Worm (Caenorhabditis elegans) whole organism, L2 larva: ENCODE results near the gene D2007.1.

ENCODE experiments used
- C34F6.9 ChIP-seq: fragments of 150-350 bp; optimal IDR thresholded peaks from 2 replicates; lab custom pipeline; 2014; ENCODE audit warnings: missing biosample characterization, missing genetic modification characterization
- F13H6.1 ChIP-seq: sonication (generic microtip); optimal IDR thresholded peaks from 2 replicates; lab custom pipeline; 2016; ENCODE audit warnings: missing genetic modification characterization, missing compliant biosample characterization
- R02D3.7 ChIP-seq: fragments of 150-350 bp; optimal IDR thresholded peaks from 2 replicates; lab custom pipeline; 2014; ENCODE audit warnings: missing biosample characterization, missing genetic modification characterization
- Y55F3AM.14 ChIP-seq: fragments of 200-800 bp; sonication (Bioruptor generic); optimal IDR thresholded peaks from 2 replicates; lab custom pipeline; 2018; ENCODE audit warnings: mild to moderate bottlenecking, missing genetic modification characterization, missing compliant biosample characterization
- alr-1 ChIP-seq: fragments of 150-350 bp; optimal IDR thresholded peaks from 2 replicates; lab custom pipeline; 2014; ENCODE audit warnings: missing biosample characterization, missing genetic modification characterization
- ama-1 ChIP-seq: fragments of 150-350 bp; optimal IDR thresholded peaks from 2 replicates; lab custom pipeline; 2018; ENCODE audit warnings: inconsistent platforms
- blmp-1 ChIP-seq: sonication (generic microtip); optimal IDR thresholded peaks from 2 replicates; lab custom pipeline; 2017; ENCODE audit warnings: missing genetic modification characterization, mild to moderate bottlenecking, missing compliant biosample characterization, antibody characterized with exemption, moderate library complexity; ENCODE audit not compliant: insufficient read depth
- ceh-16 ChIP-seq: fragments of 150-350 bp; optimal IDR thresholded peaks from 2 replicates; lab custom pipeline; 2014; ENCODE audit warnings: missing biosample characterization, missing genetic modification characterization
- ceh-82 ChIP-seq: fragments of 150-350 bp; optimal IDR thresholded peaks from 2 replicates; lab custom pipeline; 2014; ENCODE audit warnings: missing biosample characterization, missing genetic modification characterization
- crh-2 ChIP-seq: sonication (generic microtip); optimal IDR thresholded peaks from 2 replicates; lab custom pipeline; 2017; ENCODE audit warnings: missing biosample characterization, missing genetic modification characterization
- egl-27 ChIP-seq: sonication (generic microtip); optimal IDR thresholded peaks from 3 replicates; lab custom pipeline; 2017; ENCODE audit warnings: missing biosample characterization, missing genetic modification reagents, missing genetic modification characterization
- elt-1 ChIP-seq: fragments of 150-350 bp; optimal IDR thresholded peaks from 2 replicates; lab custom pipeline; 2014; ENCODE audit warnings: missing biosample characterization, missing genetic modification characterization
- elt-3 ChIP-seq: sonication (generic microtip); optimal IDR thresholded peaks from 2 replicates; lab custom pipeline; 2017; ENCODE audit warnings: missing biosample characterization, missing genetic modification characterization
- fos-1 ChIP-seq: fragments of 150-350 bp; optimal IDR thresholded peaks from 2 replicates; lab custom pipeline; 2014; ENCODE audit warnings: missing biosample characterization, missing genetic modification characterization
- gmeb-1 ChIP-seq: fragments of 150-350 bp; optimal IDR thresholded peaks from 2 replicates; lab custom pipeline; 2014; ENCODE audit warnings: missing biosample characterization, missing genetic modification characterization
- lin-11 ChIP-seq: fragments of 150-350 bp; sonication (generic microtip); optimal IDR thresholded peaks from 2 replicates; lab custom pipeline; 2014; ENCODE audit warnings: missing biosample characterization, missing genetic modification characterization, inconsistent platforms, mixed read lengths
- lin-13 ChIP-seq: fragments of 150-350 bp; optimal IDR thresholded peaks from 2 replicates; lab custom pipeline; 2014; ENCODE audit warnings: missing biosample characterization, missing genetic modification reagents, missing genetic modification characterization
- lsy-2 ChIP-seq, 2 experiments: fragments of 150-350 bp in 1 of 2; sonication (generic microtip) in 1 of 2; optimal IDR thresholded peaks; 2 replicates each; lab custom pipeline; 2014 to 2017; ENCODE audit warnings: missing biosample characterization in 2 of 2, missing genetic modification characterization in 2 of 2
- mab-5 ChIP-seq: fragments of 150-350 bp; optimal IDR thresholded peaks from 2 replicates; lab custom pipeline; 2014; ENCODE audit warnings: missing biosample characterization, missing genetic modification characterization
- mbf-1 ChIP-seq: sonication (generic microtip); optimal IDR thresholded peaks from 2 replicates; lab custom pipeline; 2017; ENCODE audit warnings: missing biosample characterization, missing genetic modification characterization
- mdl-1 ChIP-seq, 2 experiments: fragments of 150-350 bp in 1 of 2; sonication (generic microtip) in 1 of 2; optimal IDR thresholded peaks; 2 replicates each; lab custom pipeline; 2017; ENCODE audit warnings: missing biosample characterization in 2 of 2, missing genetic modification characterization in 2 of 2
- nhr-10 ChIP-seq: sonication (generic microtip); optimal IDR thresholded peaks from 2 replicates; lab custom pipeline; 2017; ENCODE audit warnings: missing biosample characterization, missing genetic modification characterization
- nhr-11 ChIP-seq: fragments of 150-350 bp; optimal IDR thresholded peaks from 2 replicates; lab custom pipeline; 2014; ENCODE audit warnings: missing biosample characterization, missing genetic modification characterization
- nhr-129 ChIP-seq: fragments of 150-350 bp; optimal IDR thresholded peaks from 2 replicates; lab custom pipeline; 2014; ENCODE audit warnings: missing biosample characterization, missing genetic modification characterization
- nhr-21 ChIP-seq: fragments of 150-350 bp; optimal IDR thresholded peaks from 2 replicates; lab custom pipeline; 2014; ENCODE audit warnings: missing biosample characterization, missing genetic modification characterization
- nhr-23 ChIP-seq: fragments of 150-350 bp; optimal IDR thresholded peaks from 2 replicates; lab custom pipeline; 2014; ENCODE audit warnings: missing biosample characterization, missing genetic modification reagents, missing genetic modification characterization
- nhr-25 ChIP-seq: fragments of 150-350 bp; sonication (generic microtip); optimal IDR thresholded peaks from 3 replicates; lab custom pipeline; 2014; ENCODE audit warnings: missing biosample characterization, missing genetic modification characterization
- nhr-6 ChIP-seq: fragments of 150-350 bp; optimal IDR thresholded peaks from 2 replicates; lab custom pipeline; 2014; ENCODE audit warnings: missing biosample characterization, missing genetic modification characterization
- nhr-77 ChIP-seq: fragments of 150-350 bp; optimal IDR thresholded peaks from 2 replicates; lab custom pipeline; 2014; ENCODE audit warnings: missing biosample characterization, missing genetic modification characterization
- peb-1 ChIP-seq: fragments of 150-350 bp; optimal IDR thresholded peaks from 2 replicates; lab custom pipeline; 2014; ENCODE audit warnings: missing biosample characterization, missing genetic modification characterization
- sem-4 ChIP-seq: fragments of 150-350 bp; optimal IDR thresholded peaks from 2 replicates; lab custom pipeline; 2014; ENCODE audit warnings: missing biosample characterization, missing genetic modification reagents, missing genetic modification characterization
- skn-1 ChIP-seq: sonication (generic microtip); optimal IDR thresholded peaks from 2 replicates; lab custom pipeline; 2017; ENCODE audit warnings: missing biosample characterization, missing genetic modification characterization
- sma-3 ChIP-seq: sonication (generic microtip); optimal IDR thresholded peaks from 2 replicates; lab custom pipeline; 2016; ENCODE audit warnings: missing genetic modification reagents, missing genetic modification characterization, missing compliant biosample characterization
- sma-9 ChIP-seq, 2 experiments: fragments of 150-350 bp in 1 of 2; sonication (generic microtip) in 1 of 2; optimal IDR thresholded peaks; 2 replicates each; lab custom pipeline; 2014 to 2016; ENCODE audit warnings: missing genetic modification characterization in 2 of 2, mild to moderate bottlenecking in 1 of 2, missing biosample characterization in 1 of 2, missing compliant biosample characterization in 1 of 2, missing genetic modification reagents in 1 of 2, moderate library complexity in 1 of 2
- snpc-4 ChIP-seq: fragments of 150-350 bp; optimal IDR thresholded peaks from 2 replicates; lab custom pipeline; 2014; ENCODE audit warnings: missing biosample characterization, missing genetic modification characterization
- unc-39 ChIP-seq: fragments of 150-350 bp; optimal IDR thresholded peaks from 2 replicates; lab custom pipeline; 2014; ENCODE audit warnings: missing biosample characterization, missing genetic modification characterization
- unc-55 ChIP-seq: fragments of 150-350 bp; sonication (generic microtip); optimal IDR thresholded peaks from 3 replicates; lab custom pipeline; 2014; ENCODE audit warnings: missing biosample characterization, missing genetic modification reagents, missing genetic modification characterization
- zag-1 ChIP-seq: fragments of 150-350 bp; optimal IDR thresholded peaks from 2 replicates; lab custom pipeline; 2014; ENCODE audit warnings: missing biosample characterization, missing genetic modification characterization
- ztf-1 ChIP-seq: fragments of 200-800 bp; sonication (Bioruptor generic); conservative IDR thresholded peaks from 2 replicates; pipeline ENCODE4 v1.3.6; 2022; ENCODE audit warnings: missing genetic modification characterization, missing compliant biosample characterization
- ztf-11 ChIP-seq: sonication (generic microtip); optimal IDR thresholded peaks from 2 replicates; lab custom pipeline; 2017; ENCODE audit warnings: missing biosample characterization, missing genetic modification characterization
- ztf-4 ChIP-seq: fragments of 150-350 bp; optimal IDR thresholded peaks from 2 replicates; lab custom pipeline; 2014; ENCODE audit warnings: missing biosample characterization, missing genetic modification characterization

The D2007.1 gene

DNA sequence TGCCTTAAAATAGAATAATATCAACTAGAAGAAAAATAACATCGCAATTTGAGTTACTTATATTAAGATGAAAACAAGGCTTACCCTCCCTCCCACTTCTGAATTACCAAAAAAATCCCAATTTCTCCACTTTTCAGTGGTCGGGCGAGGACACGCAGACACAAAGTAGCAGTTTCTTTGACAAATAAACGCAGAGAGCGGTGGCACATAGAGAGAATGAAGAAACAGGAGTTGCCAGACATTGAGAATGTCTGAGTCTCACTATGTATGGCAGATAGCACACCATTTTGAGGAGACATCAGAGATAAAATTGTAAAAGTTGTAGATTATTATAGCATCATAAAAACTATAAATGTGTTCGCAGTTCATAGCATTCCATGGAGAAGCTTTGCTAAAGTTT, 30.0 kb upstream of the D2007.1 start:
- TF ChIP-seq nhr-21 (peak; percentile 34), sma-9 (GFP tag; optimal IDR thresholded peaks at IDR 0.05; lab: Kevin White, UChicago) (peak; percentile 85), sma-9 (tag; optimal IDR thresholded peaks at IDR 0.05; lab: Kevin White, UChicago) (no peak), egl-27 (tag; lab: Kevin White, UChicago) (peak; percentile 53), F13H6.1 (tag; lab: Kevin White, UChicago) (peak; percentile 67), ztf-4 (tag; lab: Kevin White, UChicago) (peak; percentile 40), sma-3 (GFP tag; lab: Kevin White, UChicago) (peak; percentile 38), nhr-10 (tag; lab: Kevin White, UChicago) (no peak), nhr-6 (tag; lab: Kevin White, UChicago) (peak; percentile 80), nhr-25 (tag; lab: Kevin White, UChicago) (peak; percentile 26), ztf-1 (GFP tag; lab: Robert Waterston, UW) (no peak), fos-1 (tag; lab: Kevin White, UChicago) (peak; percentile 72), lsy-2 (tag; optimal IDR thresholded peaks at IDR 0.05; lab: Kevin White, UChicago) (peak; percentile 62 to 81), lin-13 (peak; percentile 36), gmeb-1 (tag; lab: Kevin White, UChicago) (peak; percentile 32), nhr-23 (tag; lab: Kevin White, UChicago) (no peak), C34F6.9 (tag; lab: Kevin White, UChicago) (peak; percentile 71), unc-55 (GFP tag; lab: Kevin White, UChicago) (peak; percentile 89), nhr-129 (tag; lab: Kevin White, UChicago) (peak; percentile 63), crh-2 (tag; lab: Kevin White, UChicago) (peak; percentile 85), peb-1 (tag; lab: Kevin White, UChicago) (no peak)

DNA sequence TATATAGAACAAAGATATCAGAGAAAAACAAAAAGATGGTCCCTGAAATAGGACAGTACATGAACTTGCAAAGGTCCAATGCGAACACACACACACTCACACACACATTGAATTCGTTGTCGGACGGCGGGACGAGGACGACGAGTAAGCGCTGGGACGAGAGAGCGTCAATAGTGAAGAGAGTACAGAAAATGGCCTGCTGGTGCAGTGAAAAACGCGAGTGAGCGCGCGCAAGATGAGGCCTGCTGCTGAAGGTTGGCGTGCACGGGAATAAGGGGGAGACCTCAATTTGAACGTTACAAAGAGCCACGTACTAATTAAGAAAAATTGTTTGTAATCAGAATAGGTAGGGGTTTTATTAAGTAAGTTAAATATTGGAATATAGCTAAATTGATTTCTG, 28.3 kb upstream of the D2007.1 start:
- peak; percentile 37 for TF ChIP-seq unc-55 (GFP tag; lab: Kevin White, UChicago)
- TF ChIP-seq gmeb-1 (tag; lab: Kevin White, UChicago) = no peak
- TF ChIP-seq nhr-77 (tag; lab: Kevin White, UChicago) = no peak
- TF ChIP-seq nhr-21 = no peak
- TF ChIP-seq mab-5 (tag; lab: Kevin White, UChicago) = no peak
- TF ChIP-seq nhr-129 (tag; lab: Kevin White, UChicago) = peak; percentile 51
- no peak for TF ChIP-seq skn-1 (tag; lab: Kevin White, UChicago)
- no peak for TF ChIP-seq sma-9 (GFP tag; optimal IDR thresholded peaks at IDR 0.05; lab: Kevin White, UChicago)
- no peak for TF ChIP-seq sma-9 (tag; optimal IDR thresholded peaks at IDR 0.05; lab: Kevin White, UChicago)
- TF ChIP-seq lsy-2 (tag; optimal IDR thresholded peaks at IDR 0.05; lab: Kevin White, UChicago) = peak; percentile 11 to 22
- TF ChIP-seq F13H6.1 (tag; lab: Kevin White, UChicago) = peak; percentile 6
- no peak for TF ChIP-seq blmp-1 (tag; lab: Kevin White, UChicago)
- no peak for TF ChIP-seq crh-2 (tag; lab: Kevin White, UChicago)
- no peak for TF ChIP-seq nhr-25 (tag; lab: Kevin White, UChicago)
- no peak for TF ChIP-seq sma-3 (GFP tag; lab: Kevin White, UChicago)
- TF ChIP-seq, all 48 proteins: peak for 4

DNA sequence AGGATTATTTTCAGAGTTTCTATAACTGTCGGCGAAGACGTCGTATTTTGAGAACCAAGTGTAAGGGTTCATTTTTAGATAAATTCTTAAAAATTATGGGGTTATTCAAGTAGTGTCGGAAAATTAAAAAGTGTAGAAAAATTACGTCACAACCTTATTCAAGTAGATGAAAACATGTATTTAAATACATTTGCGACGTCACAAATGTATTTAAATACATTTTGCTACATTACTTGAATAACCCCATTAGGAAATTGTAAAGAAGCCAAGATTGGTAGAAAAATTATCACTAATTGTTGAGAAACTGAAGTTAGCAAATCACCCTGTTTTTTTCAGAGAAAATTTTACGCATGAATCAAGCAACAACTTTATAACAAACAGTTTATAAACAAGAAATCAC, 26.1 kb upstream of the D2007.1 start:
- TF ChIP-seq nhr-25 (tag; lab: Kevin White, UChicago) = peak; percentile 7
- TF ChIP-seq unc-55 (GFP tag; lab: Kevin White, UChicago) = no peak
- TF ChIP-seq lin-11 (tag; lab: Kevin White, UChicago) = no peak

DNA sequence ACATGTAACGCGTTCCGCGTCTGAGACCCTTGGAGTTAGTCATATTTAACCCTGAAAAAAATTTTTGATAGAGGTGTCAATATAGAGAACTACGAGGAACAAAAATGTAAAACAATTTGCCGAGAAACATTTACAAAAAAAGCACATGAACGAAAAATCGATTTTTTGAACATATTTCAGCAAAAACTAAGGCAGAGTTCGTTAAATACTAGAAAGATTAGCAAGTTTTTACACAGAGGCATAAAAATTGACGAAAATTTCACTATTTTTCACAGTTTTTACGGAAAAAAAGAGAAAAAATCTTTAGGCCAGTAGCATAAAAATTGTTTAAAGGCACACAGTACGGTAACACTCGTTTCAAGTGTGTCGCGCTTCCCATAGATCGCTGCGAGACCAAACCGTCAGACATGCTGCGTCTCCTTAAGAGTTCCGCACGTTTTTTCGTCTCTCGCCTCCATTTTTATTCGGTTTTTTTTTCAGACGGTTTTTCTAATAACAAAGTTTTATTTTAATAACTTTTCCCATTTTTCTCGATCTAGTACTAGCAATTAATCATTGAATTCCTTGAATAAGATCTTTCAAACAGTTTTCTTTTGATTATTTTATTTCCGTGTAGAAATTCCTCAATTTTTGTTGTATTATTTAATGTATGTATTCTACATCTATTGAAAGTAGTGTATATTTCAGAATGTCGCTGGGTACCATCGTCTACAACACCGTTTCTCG, 24.9 kb upstream of the D2007.1 start, which contains the start of the genes rpl-21 and C14B9.10:
Gene rpl-21 (minus strand): TSS at position 51 of the 726 bp plus-strand sequence.
Gene C14B9.10 (plus strand): TSS at position 676 of the 726 bp plus-strand sequence.
- TF ChIP-seq ztf-1 (GFP tag; lab: Robert Waterston, UW) (no peak), nhr-77 (tag; lab: Kevin White, UChicago) (no peak), unc-55 (GFP tag; lab: Kevin White, UChicago) (peak; percentile 98), elt-1 (no peak), zag-1 (tag; lab: Kevin White, UChicago) (no peak), ztf-11 (no peak), ama-1 (lab: Kevin White, UChicago) (peak; percentile 45), Y55F3AM.14 (GFP tag; lab: Kevin White, UChicago) (no peak), mab-5 (tag; lab: Kevin White, UChicago) (peak; percentile 28), nhr-129 (tag; lab: Kevin White, UChicago) (peak; percentile 86), egl-27 (tag; lab: Kevin White, UChicago) (no peak), lin-11 (tag; lab: Kevin White, UChicago) (peak; percentile 60), R02D3.7 (tag; lab: Kevin White, UChicago) (peak; percentile 3), mdl-1 (tag; optimal IDR thresholded peaks at IDR 0.05; lab: Kevin White, UChicago) (peak; percentile 31 to 39), fos-1 (tag; lab: Kevin White, UChicago) (peak; percentile 61), mbf-1 (tag; lab: Kevin White, UChicago) (no peak), lin-13 (peak; percentile 80), alr-1 (tag; lab: Kevin White, UChicago) (no peak), nhr-11 (tag; lab: Kevin White, UChicago) (no peak), ceh-16 (tag; lab: Kevin White, UChicago) (peak; percentile 19), ceh-82 (tag; lab: Kevin White, UChicago) (peak; percentile 49), sma-3 (GFP tag; lab: Kevin White, UChicago) (peak; percentile 76), unc-39 (tag; lab: Kevin White, UChicago) (no peak), F13H6.1 (tag; lab: Kevin White, UChicago) (peak; percentile 71), crh-2 (tag; lab: Kevin White, UChicago) (peak; percentile 88), gmeb-1 (tag; lab: Kevin White, UChicago) (peak; percentile 82), peb-1 (tag; lab: Kevin White, UChicago) (no peak), sem-4 (tag; lab: Kevin White, UChicago) (peak; percentile 80), snpc-4 (tag; lab: Kevin White, UChicago) (peak; percentile 49), elt-3 (tag; lab: Kevin White, UChicago) (no peak), nhr-10 (tag; lab: Kevin White, UChicago) (no peak)
